Fruit fly (Drosophila melanogaster): ENCODE data around the gene ng3.
"Not testable (repeated sequence)": the region's sequence is repeated elsewhere in the genome, so short reads cannot be mapped to it uniquely, and the experiment has no call there.

Gene ng3

dm6 chrX:3244120-3244519 lies 2.2 kb upstream of the ng3 start, which contains the start of gene ng4:
Gene ng4 (minus strand): TSS chrX:3244220.
- TF ChIP-seq CG10654 (GFP tag; optimal IDR thresholded peaks at IDR 0.05) (no peak), CG6654 (GFP tag; optimal IDR thresholded peaks at IDR 0.05) (no peak), en (GFP tag; optimal IDR thresholded peaks at IDR 0.05) (no peak), CG12299 (tag; optimal IDR thresholded peaks at IDR 0.05) (no peak), CG30431 (GFP tag; optimal IDR thresholded peaks at IDR 0.05) (no peak), lilli (GFP tag; optimal IDR thresholded peaks at IDR 0.05) (no peak), Doc2 (GFP tag; IDR thresholded peaks at IDR 0.05) (no peak), CG17328 (GFP tag; IDR thresholded peaks at IDR 0.05) (no peak)

dm6 chrX:3240471-3240870 lies 1.4 kb downstream of the ng3 start, which contains the start of gene ng2:
Gene ng2 (minus strand): TSS chrX:3240571.
- TF ChIP-seq CG15514, Tbp, NK7.1 (GFP tag; optimal IDR thresholded peaks at IDR 0.05): not testable (repeated sequence)

dm6 chrX:3236586-3236985 lies 5.3 kb downstream of the ng3 start, which contains the start of gene CG14265:
Gene CG14265 (minus strand): TSS chrX:3236686.
- TF ChIP-seq Bteb2 (GFP tag; optimal IDR thresholded peaks at IDR 0.05) (no peak), Fer2 (tag; optimal IDR thresholded peaks at IDR 0.05) (no peak), CG10366 (GFP tag; IDR thresholded peaks at IDR 0.05) (no peak), CG4404 (GFP tag; IDR thresholded peaks at IDR 0.05) (no peak), Dip3 (GFP tag; optimal IDR thresholded peaks at IDR 0.05) (no peak), CG4360 (GFP tag; IDR thresholded peaks at IDR 0.05) (no peak), CG3281 (GFP tag; optimal IDR thresholded peaks at IDR 0.05) (peak; percentile 12)

- TF ChIP-seq phol (tag; optimal IDR thresholded peaks at IDR 0.05) (no peak), Atf6 (GFP tag; IDR thresholded peaks at IDR 0.05) (no peak), tio (GFP tag; optimal IDR thresholded peaks at IDR 0.05) (no peak), CG7839 (tag; optimal IDR thresholded peaks at IDR 0.05) (peak; percentile 9), Rfx (GFP tag; IDR thresholded peaks at IDR 0.05) (no peak), CG6791 (GFP tag; IDR thresholded peaks at IDR 0.05; ENCODE audit: partially characterized antibody) (no peak), YL-1 (GFP tag; optimal IDR thresholded peaks at IDR 0.05) (no peak), CrebB (tag; optimal IDR thresholded peaks at IDR 0.05) (no peak), CG1603 (tag; optimal IDR thresholded peaks at IDR 0.05) (no peak), gsb-n (tag; optimal IDR thresholded peaks at IDR 0.05) (no peak), schlank (tag; optimal IDR thresholded peaks at IDR 0.05) (no peak), eyg (GFP tag; optimal IDR thresholded peaks at IDR 0.05) (no peak), her (GFP tag; optimal IDR thresholded peaks at IDR 0.05) (no peak), CG11560 (tag; IDR thresholded peaks at IDR 0.05) (no peak), sc (optimal IDR thresholded peaks at IDR 0.05) (no peak), sc (GFP tag; optimal IDR thresholded peaks at IDR 0.05) (no peak), ato (GFP tag; IDR thresholded peaks at IDR 0.05; ENCODE audit: partially characterized antibody) (no peak), dan (GFP tag; IDR thresholded peaks at IDR 0.05) (no peak), Hr51 (GFP tag; optimal IDR thresholded peaks at IDR 0.05) (no peak), CG2678 (tag; optimal IDR thresholded peaks at IDR 0.05) (peak; percentile 38), CG1602 (GFP tag; optimal IDR thresholded peaks at IDR 0.05) (no peak), CG10565 (GFP tag; optimal IDR thresholded peaks at IDR 0.05) (no peak), Mad (GFP tag; optimal IDR thresholded peaks at IDR 0.05) (no peak), HLH54F (GFP tag; optimal IDR thresholded peaks at IDR 0.05) (no peak), Dbx (GFP tag; IDR thresholded peaks at IDR 0.05) (no peak), gfzf (GFP tag; optimal IDR thresholded peaks at IDR 0.05) (no peak), chinmo (GFP tag; IDR thresholded peaks at IDR 0.05; ENCODE audit: partially characterized antibody) (no peak), Meics (GFP tag; optimal IDR thresholded peaks at IDR 0.05) (peak; percentile 28), B-H1 (GFP tag; IDR thresholded peaks at IDR 0.05) (no peak), trh (GFP tag; optimal IDR thresholded peaks at IDR 0.05) (no peak)
Observed at dm6 chrX:3233683-3234082, 8.2 kb downstream of the ng3 start.
